Fruit fly (Drosophila melanogaster): ENCODE measurements around the gene CG18675.

DNA sequence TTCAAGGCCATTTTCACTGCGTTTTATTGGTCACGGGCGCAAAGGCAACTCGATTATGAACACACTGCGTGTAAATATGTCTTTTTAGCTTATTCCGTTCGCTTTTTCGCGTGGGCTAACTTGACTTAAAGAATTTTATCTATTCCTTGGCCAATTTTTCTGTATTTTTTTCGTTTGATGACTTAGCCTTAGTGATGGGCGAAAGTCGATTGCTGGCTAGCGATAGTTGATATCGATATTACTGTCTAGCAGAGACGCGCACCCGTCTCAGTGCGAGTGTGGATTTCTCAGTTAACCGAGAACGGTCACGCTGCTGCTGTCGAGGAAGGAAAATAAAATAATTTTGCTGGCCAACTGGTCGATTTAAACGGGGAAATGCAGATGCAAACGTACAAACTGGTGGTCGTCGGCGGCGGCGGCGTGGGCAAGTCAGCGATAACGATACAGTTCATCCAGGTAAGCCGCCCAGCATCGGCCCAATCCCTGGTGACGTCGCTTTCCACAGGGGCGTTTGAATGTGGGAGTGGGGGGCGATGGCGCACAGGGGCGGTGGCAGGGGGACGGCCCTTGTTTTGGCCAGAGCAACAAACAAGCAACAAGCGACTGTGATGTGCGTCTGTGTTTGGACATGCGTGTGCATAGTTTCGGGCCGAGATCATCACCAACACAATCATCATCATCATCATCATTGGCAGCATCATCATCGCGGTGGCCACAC is 34.7 kb upstream of the CG18675 start, which contains the start of the genes Rop and Ras64B:
- TF ChIP-seq kay (GFP tag; ENCODE audit: borderline replicate concordance) (no peak), toe (GFP tag; optimal IDR thresholded peaks at IDR 0.05) (no peak), ovo (GFP tag; optimal IDR thresholded peaks at IDR 0.05) (no peak), CG33017 (tag; optimal IDR thresholded peaks at IDR 0.05) (peak; percentile 24), pad (GFP tag; optimal IDR thresholded peaks at IDR 0.05) (no peak), Mnt (GFP tag; optimal IDR thresholded peaks at IDR 0.05) (peak; percentile 36), Clk (GFP tag; optimal IDR thresholded peaks at IDR 0.05) (no peak), CG12768 (GFP tag; optimal IDR thresholded peaks at IDR 0.05) (no peak)
